Worm (Caenorhabditis elegans) whole organism, mixed stage, embryonic: ENCODE measurements around the gene dyc-1.

Source experiments
- ceh-43 ChIP-seq: fragments of 200-800 bp; sonication (Bioruptor generic); optimal IDR thresholded peaks from 2 replicates; lab custom pipeline; 2018; ENCODE audit warnings: mild to moderate bottlenecking, missing genetic modification characterization, moderate library complexity, missing compliant biosample characterization
- ceh-83 ChIP-seq: fragments of 200-800 bp; sonication (Bioruptor generic); optimal IDR thresholded peaks from 2 replicates; lab custom pipeline; 2018; ENCODE audit warnings: mild to moderate bottlenecking, missing genetic modification characterization, missing compliant biosample characterization
- ces-1 ChIP-seq: fragments of 150-350 bp; optimal IDR thresholded peaks from 2 replicates; lab custom pipeline; 2014; ENCODE audit warnings: missing biosample characterization, missing genetic modification reagents, missing genetic modification characterization
- elt-3 ChIP-seq: fragments of 150-350 bp; optimal IDR thresholded peaks from 2 replicates; lab custom pipeline; 2014; ENCODE audit warnings: missing biosample characterization, missing genetic modification characterization
- hlh-1 ChIP-seq: fragments of 150-350 bp; optimal IDR thresholded peaks from 2 replicates; lab custom pipeline; 2014; ENCODE audit warnings: missing biosample characterization, missing genetic modification reagents, missing genetic modification characterization
- lin-13 ChIP-seq: fragments of 150-350 bp; optimal IDR thresholded peaks from 2 replicates; lab custom pipeline; 2014; ENCODE audit warnings: missing biosample characterization, missing genetic modification characterization
- mep-1 ChIP-seq: fragments of 150-350 bp; optimal IDR thresholded peaks from 2 replicates; lab custom pipeline; 2017; ENCODE audit warnings: missing biosample characterization, missing genetic modification reagents, missing genetic modification characterization, inconsistent platforms
- nhr-12 ChIP-seq: fragments of 150-350 bp; optimal IDR thresholded peaks from 2 replicates; lab custom pipeline; 2014; ENCODE audit warnings: missing biosample characterization, missing genetic modification characterization
- nhr-237 ChIP-seq: fragments of 150-350 bp; optimal IDR thresholded peaks from 2 replicates; lab custom pipeline; 2014; ENCODE audit warnings: missing biosample characterization, missing genetic modification characterization
- nhr-76 ChIP-seq: sonication (generic microtip); optimal IDR thresholded peaks from 2 replicates; lab custom pipeline; 2017; ENCODE audit warnings: missing biosample characterization, missing genetic modification characterization
- pha-4 ChIP-seq: fragments of 150-350 bp; optimal IDR thresholded peaks from 2 replicates; lab custom pipeline; 2018; ENCODE audit warnings: missing biosample characterization, missing genetic modification reagents, missing genetic modification characterization
- snpc-4 ChIP-seq: fragments of 150-350 bp; optimal IDR thresholded peaks from 2 replicates; lab custom pipeline; 2014; ENCODE audit warnings: missing biosample characterization, missing genetic modification characterization
- zip-8 ChIP-seq: fragments of 150-350 bp; optimal IDR thresholded peaks from 2 replicates; lab custom pipeline; 2014; ENCODE audit warnings: missing biosample characterization, missing genetic modification characterization
- ztf-11 ChIP-seq: fragments of 150-350 bp; optimal IDR thresholded peaks from 2 replicates; lab custom pipeline; 2014; ENCODE audit warnings: missing biosample characterization, missing genetic modification characterization

DNA sequence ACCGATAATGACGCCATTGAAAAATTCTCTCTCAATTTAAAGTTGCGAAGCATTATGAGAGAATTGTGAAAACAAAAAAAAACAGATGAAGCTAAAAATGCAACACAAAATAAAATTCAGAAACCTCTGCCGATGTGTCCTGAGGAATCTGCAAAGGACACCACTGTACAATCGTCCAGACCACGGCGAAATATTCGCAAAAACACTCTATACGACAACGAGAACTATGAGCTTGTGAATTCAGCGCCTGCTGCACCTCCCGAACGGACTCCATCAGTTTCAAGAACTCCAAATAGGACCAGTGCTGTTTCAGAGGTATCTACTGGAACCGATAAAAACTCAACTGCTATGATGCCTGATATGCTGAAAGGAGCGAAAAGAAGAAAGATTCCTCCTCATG is 53.1 kb downstream of the dyc-1 start:
- TF ChIP-seq pha-4 (tag; lab: Kevin White, UChicago) (no peak), elt-3 (no peak), snpc-4 (tag; lab: Kevin White, UChicago) (no peak), nhr-12 (tag; lab: Kevin White, UChicago) (no peak), hlh-1 (tag; lab: Kevin White, UChicago) (no peak), ceh-43 (GFP tag; lab: Kevin White, UChicago) (no peak), lin-13 (tag; lab: Kevin White, UChicago) (no peak), ceh-83 (GFP tag; lab: Kevin White, UChicago) (no peak), nhr-237 (tag; lab: Kevin White, UChicago) (no peak), zip-8 (tag; lab: Kevin White, UChicago) (no peak), nhr-76 (no peak), ztf-11 (tag; lab: Kevin White, UChicago) (no peak), ces-1 (GFP tag; lab: Kevin White, UChicago) (no peak), mep-1 (no peak)
